Worm (Caenorhabditis elegans) whole organism, L2 larva: ENCODE measurements around the gene F53A10.2.

Experiments
- ama-1 ChIP-seq: fragments of 150-350 bp; optimal IDR thresholded peaks from 2 replicates; lab custom pipeline; 2018; ENCODE audit warnings: inconsistent platforms
- fos-1 ChIP-seq: fragments of 150-350 bp; optimal IDR thresholded peaks from 2 replicates; lab custom pipeline; 2014; ENCODE audit warnings: missing biosample characterization, missing genetic modification characterization
- lin-11 ChIP-seq: fragments of 150-350 bp; sonication (generic microtip); optimal IDR thresholded peaks from 2 replicates; lab custom pipeline; 2014; ENCODE audit warnings: missing biosample characterization, missing genetic modification characterization, inconsistent platforms, mixed read lengths
- nhr-237 ChIP-seq: fragments of 150-350 bp; optimal IDR thresholded peaks from 2 replicates; lab custom pipeline; 2014; ENCODE audit warnings: missing biosample characterization, missing genetic modification characterization
- nhr-25 ChIP-seq: fragments of 150-350 bp; sonication (generic microtip); optimal IDR thresholded peaks from 3 replicates; lab custom pipeline; 2014; ENCODE audit warnings: missing biosample characterization, missing genetic modification characterization
- nhr-77 ChIP-seq: fragments of 150-350 bp; optimal IDR thresholded peaks from 2 replicates; lab custom pipeline; 2014; ENCODE audit warnings: missing biosample characterization, missing genetic modification characterization
- sma-3 ChIP-seq: sonication (generic microtip); optimal IDR thresholded peaks from 2 replicates; lab custom pipeline; 2016; ENCODE audit warnings: missing genetic modification reagents, missing genetic modification characterization, missing compliant biosample characterization
- snpc-4 ChIP-seq: fragments of 150-350 bp; optimal IDR thresholded peaks from 2 replicates; lab custom pipeline; 2014; ENCODE audit warnings: missing biosample characterization, missing genetic modification characterization

DNA sequence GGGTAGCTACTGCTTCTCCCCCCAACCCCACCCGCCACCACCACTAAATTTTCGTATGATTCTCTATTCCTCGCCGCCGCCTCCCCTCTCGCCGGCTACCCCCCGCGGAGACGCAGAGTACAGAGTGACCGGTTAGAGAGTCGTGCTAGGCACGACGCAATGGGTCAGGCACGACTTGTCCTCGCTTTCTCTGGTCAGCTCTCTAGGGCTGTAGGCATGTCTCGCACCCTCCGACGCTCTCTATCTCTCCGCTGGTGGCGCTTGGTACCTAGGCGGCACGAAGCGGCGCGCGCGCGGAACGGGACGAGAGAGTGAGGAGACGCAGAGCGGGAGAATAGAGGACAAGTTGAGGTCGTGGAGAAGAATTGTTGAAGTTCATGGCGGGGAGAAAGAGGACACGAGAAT, 49.7 kb downstream of the F53A10.2 start:
- TF ChIP-seq nhr-25 (tag; lab: Kevin White, UChicago) (peak; percentile 94), lin-11 (tag; lab: Kevin White, UChicago) (peak; percentile 39), fos-1 (peak; percentile 84), snpc-4 (tag; lab: Kevin White, UChicago) (no peak), ama-1 (lab: Kevin White, UChicago) (no peak), nhr-237 (tag; lab: Kevin White, UChicago) (peak; percentile 52), nhr-77 (tag; lab: Kevin White, UChicago) (no peak), sma-3 (GFP tag; lab: Kevin White, UChicago) (peak; percentile 89)
